Worm (Caenorhabditis elegans) whole organism, L4 larva: Measurements from ENCODE around the gene bli-1.

ENCODE experiments used
- F49E8.2 ChIP-seq: sonication (generic microtip); optimal IDR thresholded peaks from 2 replicates; lab custom pipeline; 2016; ENCODE audit warnings: missing compliant biosample characterization, mild to moderate bottlenecking, missing genetic modification characterization, borderline replicate concordance
- R02D3.7 ChIP-seq: fragments of 150-350 bp; sonication (generic microtip); optimal IDR thresholded peaks from 3 replicates; lab custom pipeline; 2014; ENCODE audit warnings: missing biosample characterization, missing genetic modification characterization
- T26A8.4 ChIP-seq: fragments of 200-800 bp; sonication (Bioruptor generic); IDR thresholded peaks from 2 replicates; pipeline ENCODE4 v1.3.6; 2022; ENCODE audit warnings: missing genetic modification characterization, missing compliant biosample characterization
- Y48G9A.11 ChIP-seq: fragments of 200-800 bp; sonication (Bioruptor generic); IDR thresholded peaks from 2 replicates; pipeline ENCODE4 v1.3.6; 2022; ENCODE audit warnings: missing genetic modification reagents, missing genetic modification characterization, missing compliant biosample characterization
- Y5F2A.4 ChIP-seq: fragments of 200-800 bp; sonication (Bioruptor generic); optimal IDR thresholded peaks from 2 replicates; lab custom pipeline; 2018; ENCODE audit warnings: mild to moderate bottlenecking, missing genetic modification characterization, missing compliant biosample characterization
- Y75B8A.6 ChIP-seq: fragments of 200-800 bp; sonication (Bioruptor generic); IDR thresholded peaks from 2 replicates; pipeline ENCODE4 v1.3.6; 2022; ENCODE audit warnings: missing genetic modification reagents, missing genetic modification characterization, missing compliant biosample characterization
- ceh-32 ChIP-seq: sonication (generic microtip); optimal IDR thresholded peaks from 2 replicates; lab custom pipeline; 2016; ENCODE audit warnings: mild to moderate bottlenecking, missing genetic modification characterization, missing compliant biosample characterization; ENCODE audit not compliant: poor library complexity
- ceh-44 ChIP-seq: fragments of 200-800 bp; sonication (Bioruptor generic); IDR thresholded peaks from 2 replicates; pipeline ENCODE4 v1.3.6; 2022; ENCODE audit warnings: missing genetic modification reagents, missing genetic modification characterization, missing compliant biosample characterization
- ctbp-1 ChIP-seq: fragments of 200-800 bp; sonication (Bioruptor generic); IDR thresholded peaks from 2 replicates; pipeline ENCODE4 v1.3.6; 2022; ENCODE audit warnings: missing genetic modification reagents, missing genetic modification characterization, missing compliant biosample characterization
- dmd-9 ChIP-seq: fragments of 200-800 bp; sonication (Bioruptor generic); IDR thresholded peaks from 2 replicates; pipeline ENCODE4 v1.3.6; 2022; ENCODE audit warnings: missing genetic modification reagents, missing genetic modification characterization, missing compliant biosample characterization
- duxl-1 ChIP-seq: sonication (generic microtip); optimal IDR thresholded peaks from 2 replicates; lab custom pipeline; 2016; ENCODE audit warnings: mild to moderate bottlenecking, missing genetic modification characterization, moderate library complexity, missing compliant biosample characterization; ENCODE audit not compliant: poor library complexity
- egl-43 ChIP-seq: fragments of 200-800 bp; sonication (Bioruptor generic); IDR thresholded peaks from 2 replicates; pipeline ENCODE4 v1.3.6; 2022; ENCODE audit warnings: missing genetic modification reagents, missing genetic modification characterization, missing compliant biosample characterization
- gei-8 ChIP-seq: fragments of 200-800 bp; sonication (Bioruptor generic); optimal IDR thresholded peaks from 2 replicates; lab custom pipeline; 2018; ENCODE audit warnings: mild to moderate bottlenecking, missing genetic modification characterization, missing compliant biosample characterization
- hlh-11 ChIP-seq: fragments of 200-800 bp; sonication (Bioruptor generic); optimal IDR thresholded peaks from 2 replicates; lab custom pipeline; 2018; ENCODE audit warnings: mild to moderate bottlenecking, missing genetic modification characterization, missing compliant biosample characterization
- jun-1 ChIP-seq: fragments of 150-350 bp; optimal IDR thresholded peaks from 2 replicates; lab custom pipeline; 2014; ENCODE audit warnings: missing biosample characterization, missing genetic modification reagents, missing genetic modification characterization
- lim-7 ChIP-seq: fragments of 200-800 bp; sonication (Bioruptor generic); IDR thresholded peaks from 2 replicates; pipeline ENCODE4 v1.3.6; 2022; ENCODE audit warnings: missing genetic modification characterization, missing compliant biosample characterization
- lin-1 ChIP-seq: fragments of 200-800 bp; sonication (Bioruptor generic); IDR thresholded peaks from 2 replicates; pipeline ENCODE4 v1.3.6; 2022; ENCODE audit warnings: missing genetic modification reagents, missing genetic modification characterization, missing compliant biosample characterization
- lin-15B ChIP-seq: fragments of 150-350 bp; sonication (generic microtip); optimal IDR thresholded peaks from 3 replicates; lab custom pipeline; 2014; ENCODE audit warnings: missing biosample characterization, missing genetic modification characterization
- lin-29 ChIP-seq: fragments of 200-800 bp; sonication (Bioruptor generic); IDR thresholded peaks from 2 replicates; pipeline ENCODE4 v1.3.6; 2022; ENCODE audit warnings: missing genetic modification reagents, missing genetic modification characterization, missing compliant biosample characterization
- lin-38 ChIP-seq: fragments of 200-800 bp; sonication (Bioruptor generic); IDR thresholded peaks from 2 replicates; pipeline ENCODE4 v1.3.6; 2022; ENCODE audit warnings: missing genetic modification reagents, missing genetic modification characterization, missing compliant biosample characterization
- lin-39 ChIP-seq: fragments of 150-350 bp; optimal IDR thresholded peaks from 2 replicates; lab custom pipeline; 2014; ENCODE audit warnings: missing biosample characterization, missing genetic modification reagents, missing genetic modification characterization
- lir-3 ChIP-seq: sonication (generic microtip); optimal IDR thresholded peaks from 2 replicates; lab custom pipeline; 2016; ENCODE audit warnings: mild to moderate bottlenecking, missing genetic modification characterization, missing compliant biosample characterization
- madf-5 ChIP-seq, 2 experiments: fragments of 200-800 bp; sonication (Bioruptor generic); IDR thresholded peaks; 2 replicates each; pipeline ENCODE4 v1.3.6; 2022; ENCODE audit warnings: missing compliant biosample characterization in 2 of 2, missing genetic modification characterization in 2 of 2
- madf-9 ChIP-seq: fragments of 200-800 bp; sonication (Bioruptor generic); conservative IDR thresholded peaks from 2 replicates; pipeline ENCODE4 v1.3.6; 2022; ENCODE audit warnings: missing genetic modification reagents, missing genetic modification characterization, missing compliant biosample characterization
- mdl-1 ChIP-seq, 2 experiments: fragments of 150-350 bp in 1 of 2; sonication (generic microtip) in 1 of 2; optimal IDR thresholded peaks; 2 replicates each; lab custom pipeline; 2014 to 2017; ENCODE audit warnings: missing biosample characterization in 2 of 2, missing genetic modification characterization in 2 of 2
- mdt-29 ChIP-seq: fragments of 200-800 bp; sonication (Bioruptor generic); IDR thresholded peaks from 2 replicates; pipeline ENCODE4 v1.3.6; 2022; ENCODE audit warnings: missing genetic modification reagents, missing genetic modification characterization, missing compliant biosample characterization
- mxl-3 ChIP-seq: fragments of 200-800 bp; sonication (Bioruptor generic); optimal IDR thresholded peaks from 2 replicates; lab custom pipeline; 2018; ENCODE audit warnings: mild to moderate bottlenecking, missing genetic modification characterization, missing compliant biosample characterization
- nhr-102 ChIP-seq: sonication (generic microtip); optimal IDR thresholded peaks from 2 replicates; lab custom pipeline; 2016; ENCODE audit warnings: mild to moderate bottlenecking, missing genetic modification characterization, moderate library complexity, missing compliant biosample characterization
- nhr-111 ChIP-seq: fragments of 200-800 bp; sonication (Bioruptor generic); optimal IDR thresholded peaks from 2 replicates; lab custom pipeline; 2018; ENCODE audit warnings: mild to moderate bottlenecking, missing genetic modification characterization, missing compliant biosample characterization
- nhr-237 ChIP-seq: sonication (generic microtip); optimal IDR thresholded peaks from 2 replicates; lab custom pipeline; 2017; ENCODE audit warnings: missing biosample characterization, missing genetic modification characterization
- nhr-25 ChIP-seq: sonication (generic microtip); optimal IDR thresholded peaks from 2 replicates; lab custom pipeline; 2017; ENCODE audit warnings: missing genetic modification characterization, mild to moderate bottlenecking, missing compliant biosample characterization, antibody characterized with exemption, moderate library complexity, borderline replicate concordance; ENCODE audit not compliant: insufficient read depth
- nhr-42 ChIP-seq: fragments of 200-800 bp; sonication (Bioruptor generic); IDR thresholded peaks from 2 replicates; pipeline ENCODE4 v1.3.6; 2022; ENCODE audit warnings: missing genetic modification characterization, missing compliant biosample characterization
- nhr-76 ChIP-seq: fragments of 150-350 bp; optimal IDR thresholded peaks from 2 replicates; lab custom pipeline; 2014; ENCODE audit warnings: missing biosample characterization, missing genetic modification characterization
- pha-4 ChIP-seq, 2 experiments: fragments of 150-350 bp in 1 of 2; fragments of 200-800 bp in 1 of 2; sonication (Bioruptor generic) in 1 of 2; IDR thresholded peaks in 1 of 2; optimal IDR thresholded peaks in 1 of 2; 2 replicates each; pipeline versions ENCODE4 v1.3.6 to Lab custom; 2014 to 2022; ENCODE audit warnings: missing genetic modification characterization in 2 of 2, missing genetic modification reagents in 2 of 2, missing biosample characterization in 1 of 2, missing compliant biosample characterization in 1 of 2
- php-3 ChIP-seq: fragments of 200-800 bp; sonication (Bioruptor generic); IDR thresholded peaks from 2 replicates; pipeline ENCODE4 v1.3.6; 2022; ENCODE audit warnings: missing genetic modification reagents, missing genetic modification characterization, missing compliant biosample characterization
- set-16 ChIP-seq: fragments of 200-800 bp; sonication (Bioruptor generic); IDR thresholded peaks from 2 replicates; pipeline ENCODE4 v1.3.6; 2022; ENCODE audit warnings: missing genetic modification reagents, missing genetic modification characterization, missing compliant biosample characterization
- snpc-1.2 ChIP-seq: fragments of 200-800 bp; sonication (Bioruptor generic); IDR thresholded peaks from 2 replicates; pipeline ENCODE4 v1.3.6; 2022; ENCODE audit warnings: missing genetic modification reagents, missing genetic modification characterization, missing compliant biosample characterization
- snpc-4 ChIP-seq: fragments of 150-350 bp; optimal IDR thresholded peaks from 2 replicates; lab custom pipeline; 2014; ENCODE audit warnings: missing biosample characterization, missing genetic modification characterization
- spr-1 ChIP-seq: sonication (generic microtip); optimal IDR thresholded peaks from 2 replicates; lab custom pipeline; 2016; ENCODE audit warnings: mild to moderate bottlenecking, missing genetic modification characterization, missing compliant biosample characterization
- tra-1 ChIP-seq: fragments of 200-800 bp; sonication (Bioruptor generic); IDR thresholded peaks from 2 replicates; pipeline ENCODE4 v1.3.6; 2022; ENCODE audit warnings: missing genetic modification reagents, missing genetic modification characterization, missing compliant biosample characterization
- unc-130 ChIP-seq: sonication (generic microtip); optimal IDR thresholded peaks from 2 replicates; lab custom pipeline; 2016; ENCODE audit warnings: missing genetic modification reagents, missing genetic modification characterization, missing compliant biosample characterization
- unc-62 ChIP-seq, 3 experiments: fragments of 150-350 bp in 1 of 3; sonication (generic microtip); optimal IDR thresholded peaks in 2 of 3; peaks in 1 of 3; 1 replicate in 1 of 3; 2 replicates in 2 of 3; lab custom pipeline; 2014 to 2017; ENCODE audit warnings: missing biosample characterization in 3 of 3, missing genetic modification characterization in 3 of 3, missing genetic modification reagents in 3 of 3, missing genotype in 1 of 3
- zfp-2 ChIP-seq: sonication (generic microtip); optimal IDR thresholded peaks from 2 replicates; lab custom pipeline; 2016; ENCODE audit warnings: mild to moderate bottlenecking, missing genetic modification characterization, missing compliant biosample characterization
- zip-2 ChIP-seq: fragments of 150-350 bp; optimal IDR thresholded peaks from 2 replicates; lab custom pipeline; 2014; ENCODE audit warnings: missing biosample characterization, missing genetic modification characterization
- ztf-7 ChIP-seq: fragments of 150-350 bp; optimal IDR thresholded peaks from 2 replicates; lab custom pipeline; 2014; ENCODE audit warnings: missing biosample characterization, missing genetic modification characterization

Gene bli-1

DNA sequence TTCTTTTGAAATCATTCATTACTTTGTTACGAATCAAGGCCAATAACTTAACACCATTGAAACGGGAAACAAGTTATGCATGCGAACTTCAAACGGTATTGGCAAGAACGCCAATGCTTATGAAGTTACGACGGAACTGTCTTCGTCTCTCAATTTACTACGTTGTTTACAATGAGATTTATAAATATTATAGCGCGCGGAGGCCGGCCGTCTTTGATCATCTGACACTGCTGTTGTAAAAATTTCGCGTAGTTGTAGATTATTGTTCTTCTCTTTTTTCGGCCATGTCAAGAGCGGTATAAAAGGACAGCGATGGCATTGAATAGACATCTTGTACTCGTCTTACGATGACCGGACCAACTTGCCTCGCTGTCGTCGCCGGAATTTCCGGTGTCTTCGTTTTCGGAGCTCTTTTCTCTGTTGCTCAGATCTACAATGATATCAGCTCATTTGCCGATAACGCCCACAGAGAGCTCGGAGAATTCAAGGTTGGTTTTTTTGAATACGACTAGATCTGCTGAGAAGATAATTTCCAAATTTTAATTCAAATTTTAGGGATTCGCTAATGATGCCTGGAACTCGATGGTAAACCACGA, 4.1 kb upstream of the bli-1 start, which contains the start of gene col-39 (continued):
- TF ChIP-seq spr-1 (tag; lab: Kevin White, UChicago) = no peak
- no peak for TF ChIP-seq snpc-1.2 (GFP tag; lab: Robert Waterston, UW)
- no peak for TF ChIP-seq egl-43
- TF ChIP-seq jun-1 (tag; lab: Kevin White, UChicago) = no peak
- TF ChIP-seq dmd-9 (GFP tag; lab: Robert Waterston, UW) = no peak
- no peak for TF ChIP-seq mdt-29 (GFP tag; lab: Robert Waterston, UW)
- no peak for TF ChIP-seq lin-29
- TF ChIP-seq lir-3 (tag; lab: Kevin White, UChicago) = no peak
- peak; percentile 34 for TF ChIP-seq nhr-25
- TF ChIP-seq mdl-1 (tag; optimal IDR thresholded peaks at IDR 0.05; lab: Kevin White, UChicago) = no peak
- TF ChIP-seq lin-39 (tag; lab: Kevin White, UChicago) = no peak
- TF ChIP-seq Y48G9A.11 = no peak
- no peak for TF ChIP-seq zip-2 (tag; lab: Kevin White, UChicago)
- no peak for TF ChIP-seq lin-38 (GFP tag; lab: Robert Waterston, UW)
- no peak for TF ChIP-seq nhr-237 (tag; lab: Kevin White, UChicago)
- no peak for TF ChIP-seq lin-15B

DNA sequence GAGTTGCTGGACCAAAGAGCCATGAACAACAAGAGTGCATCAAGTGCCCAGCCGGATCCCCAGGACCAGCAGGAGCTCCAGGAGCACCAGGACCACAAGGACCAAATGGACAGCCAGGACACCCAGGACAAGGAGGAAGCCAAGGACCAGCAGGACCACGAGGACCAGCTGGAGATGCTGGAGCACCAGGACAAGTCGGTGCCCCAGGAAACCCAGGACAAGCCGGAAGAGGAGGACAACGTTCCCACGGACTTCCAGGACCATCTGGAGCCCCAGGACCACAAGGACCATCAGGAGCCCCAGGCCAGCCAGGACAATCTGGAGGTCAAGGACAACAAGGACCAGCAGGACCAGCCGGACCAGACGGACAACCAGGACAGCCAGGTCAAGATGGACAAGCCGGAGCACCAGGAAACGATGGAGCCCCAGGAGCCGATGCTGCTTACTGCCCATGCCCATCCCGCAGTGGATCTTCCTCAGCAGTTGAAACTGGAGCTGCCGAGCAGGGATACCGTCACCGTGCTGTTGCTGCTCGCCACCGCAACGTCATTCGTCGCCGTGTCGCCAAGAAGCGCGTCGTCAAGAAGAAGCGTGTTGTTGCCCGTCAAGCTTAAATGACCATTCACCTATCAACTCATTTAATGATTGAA, 3.3 kb upstream of the bli-1 start:
- TF ChIP-seq pha-4 (GFP tag; IDR thresholded peaks at IDR 0.05; lab: Robert Waterston, UW) (no peak), pha-4 (tag; optimal IDR thresholded peaks at IDR 0.05; lab: Kevin White, UChicago) (no peak), nhr-111 (no peak), T26A8.4 (GFP tag; lab: Robert Waterston, UW) (no peak), F49E8.2 (tag; lab: Kevin White, UChicago) (no peak), lin-39 (tag; lab: Kevin White, UChicago) (no peak), unc-130 (GFP tag; lab: Kevin White, UChicago) (no peak), nhr-102 (tag; lab: Kevin White, UChicago) (no peak), lim-7 (GFP tag; lab: Robert Waterston, UW) (no peak), tra-1 (GFP tag; lab: Robert Waterston, UW) (peak; percentile 59; the same call in 1 of the 2 replicates), mdl-1 (tag; optimal IDR thresholded peaks at IDR 0.05; lab: Kevin White, UChicago) (no peak), ctbp-1 (GFP tag; lab: Robert Waterston, UW) (0 out of 2 replicates have a peak, but pooled peaks have one; percentile 45), zfp-2 (no peak), mxl-3 (GFP tag; lab: Kevin White, UChicago) (no peak), duxl-1 (tag; lab: Kevin White, UChicago) (no peak), lin-1 (no peak), unc-62 (GFP tag; optimal IDR thresholded peaks at IDR 0.05 in 1 of 2; lab: Kevin White, UChicago) (peak in 1 of 2 experiments; percentile 70), unc-62 (tag; optimal IDR thresholded peaks at IDR 0.05; lab: Kevin White, UChicago) (no peak), nhr-76 (tag; lab: Kevin White, UChicago) (no peak), R02D3.7 (tag; lab: Kevin White, UChicago) (no peak), nhr-42 (0 out of 2 replicates have a peak, but pooled peaks have one; percentile 49), snpc-4 (tag; lab: Kevin White, UChicago) (no peak), php-3 (GFP tag; lab: Robert Waterston, UW) (0 out of 2 replicates have a peak, but pooled peaks have one; percentile 14), Y5F2A.4 (GFP tag; lab: Kevin White, UChicago) (peak; percentile 16), set-16 (GFP tag; lab: Robert Waterston, UW) (peak; percentile 97), madf-9 (GFP tag; lab: Robert Waterston, UW) (peak; percentile 57; the same call in 1 of the 2 replicates), ceh-32 (tag; lab: Kevin White, UChicago) (no peak), gei-8 (no peak), ceh-44 (GFP tag; lab: Robert Waterston, UW) (peak; percentile 13; the same call in 1 of the 2 replicates), nhr-25 (peak; percentile 65), Y75B8A.6 (GFP tag; lab: Robert Waterston, UW) (no peak), lin-38 (GFP tag; lab: Robert Waterston, UW) (peak; percentile 12), ztf-7 (tag; lab: Kevin White, UChicago) (no peak), madf-5 (GFP tag; IDR thresholded peaks at IDR 0.05; lab: Robert Waterston, UW) (no peak; a peak in 2 of 4 replicates), hlh-11 (no peak), dmd-9 (GFP tag; lab: Robert Waterston, UW) (no peak)
